Worm (Caenorhabditis elegans): ENCODE results near the gene dgk-1.

The dgk-1 gene

DNA sequence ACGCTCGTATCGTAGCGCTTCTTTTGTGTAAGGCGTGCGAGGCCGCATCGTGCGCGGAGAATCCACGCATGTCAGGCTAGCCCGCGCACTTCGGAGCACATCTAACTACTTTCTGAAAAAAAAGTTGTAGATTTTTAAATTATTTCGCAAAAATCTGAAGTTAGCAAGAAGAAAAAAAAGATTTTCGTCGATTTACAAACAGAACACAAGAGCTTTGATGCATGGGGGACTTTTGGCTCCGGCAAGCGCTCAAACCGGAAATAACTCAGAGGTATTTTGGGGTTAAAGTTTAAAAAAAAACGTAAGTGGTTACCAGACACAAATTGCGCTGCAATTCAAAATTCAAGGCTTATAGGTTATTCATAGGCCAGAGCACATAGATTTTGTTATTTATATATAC is 26.2 kb upstream of the dgk-1 start, which contains the start of the genes F55A4.13 and nlf-1:
Gene F55A4.13, minus strand, starts transcription at position 101 of the 400 bp plus-strand sequence.
Gene nlf-1, minus strand, starts transcription at position 112 of the 400 bp plus-strand sequence.
- TF ChIP-seq nhr-237 (tag; optimal IDR thresholded peaks at IDR 0.05) (no peak), ceh-39 (tag; optimal IDR thresholded peaks at IDR 0.05) (no peak), lin-32 (GFP tag; optimal IDR thresholded peaks at IDR 0.05) (no peak), ham-2 (GFP tag; optimal IDR thresholded peaks at IDR 0.05) (no peak), nhr-76 (tag; optimal IDR thresholded peaks at IDR 0.05) (no peak), lin-13 (tag; optimal IDR thresholded peaks at IDR 0.05) (no peak), drap-1 (GFP tag; optimal IDR thresholded peaks at IDR 0.05) (no peak), tbx-8 (GFP tag; optimal IDR thresholded peaks at IDR 0.05) (no peak), unc-39 (tag; optimal IDR thresholded peaks at IDR 0.05) (no peak), lsy-2 (tag; optimal IDR thresholded peaks at IDR 0.05) (no peak), snpc-4 (tag; optimal IDR thresholded peaks at IDR 0.05) (no peak)

DNA sequence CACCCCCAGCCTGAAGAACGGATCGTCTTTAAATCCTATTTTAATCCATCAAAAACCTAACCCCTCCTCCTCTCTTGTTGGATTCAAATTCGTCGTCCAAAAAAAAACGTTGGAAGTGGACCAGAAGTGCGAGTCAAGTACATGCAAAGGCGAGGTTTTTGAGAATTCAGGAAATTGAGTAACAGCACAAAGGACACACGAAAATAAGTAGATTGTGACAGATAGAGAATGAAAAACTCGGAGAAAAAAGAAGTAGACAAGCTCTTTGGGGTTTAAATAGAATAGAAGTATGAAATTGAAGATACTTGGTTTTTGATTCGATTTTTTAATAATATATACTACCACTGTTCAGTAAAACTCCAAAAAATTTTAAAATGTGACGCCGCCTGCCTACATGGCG is 23.5 kb upstream of the dgk-1 start:
- TF ChIP-seq ces-1 (GFP tag; optimal IDR thresholded peaks at IDR 0.05) (peak; percentile 73), mab-5 (tag; optimal IDR thresholded peaks at IDR 0.05) (no peak)

DNA sequence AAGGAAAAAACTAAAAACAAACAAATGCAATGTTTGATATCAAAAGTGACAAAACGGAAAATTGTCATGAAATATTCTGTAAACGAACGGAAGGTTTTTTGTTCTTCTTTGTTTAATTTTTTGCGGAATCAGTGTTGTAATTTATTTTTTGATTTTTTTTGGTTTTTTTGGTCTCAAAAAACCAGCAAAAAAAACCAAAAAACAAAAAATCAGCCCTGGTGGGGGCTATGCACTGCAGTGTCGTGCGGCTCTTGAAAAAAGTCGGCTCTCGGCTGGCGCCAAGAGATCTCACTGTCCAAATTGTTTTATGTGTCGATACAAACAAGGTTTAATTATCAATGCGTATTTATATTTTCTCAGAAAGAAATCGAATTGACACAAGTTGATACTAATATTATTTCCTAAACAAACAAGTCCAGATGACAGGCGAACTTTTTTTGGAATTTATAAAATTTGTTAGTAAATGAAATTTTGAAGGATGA is 21.2 kb upstream of the dgk-1 start:
- TF ChIP-seq mab-5 (tag; optimal IDR thresholded peaks at IDR 0.05): no peak
- no peak for TF ChIP-seq nhr-237 (tag; optimal IDR thresholded peaks at IDR 0.05)
- no peak for TF ChIP-seq unc-39 (tag; optimal IDR thresholded peaks at IDR 0.05)

DNA sequence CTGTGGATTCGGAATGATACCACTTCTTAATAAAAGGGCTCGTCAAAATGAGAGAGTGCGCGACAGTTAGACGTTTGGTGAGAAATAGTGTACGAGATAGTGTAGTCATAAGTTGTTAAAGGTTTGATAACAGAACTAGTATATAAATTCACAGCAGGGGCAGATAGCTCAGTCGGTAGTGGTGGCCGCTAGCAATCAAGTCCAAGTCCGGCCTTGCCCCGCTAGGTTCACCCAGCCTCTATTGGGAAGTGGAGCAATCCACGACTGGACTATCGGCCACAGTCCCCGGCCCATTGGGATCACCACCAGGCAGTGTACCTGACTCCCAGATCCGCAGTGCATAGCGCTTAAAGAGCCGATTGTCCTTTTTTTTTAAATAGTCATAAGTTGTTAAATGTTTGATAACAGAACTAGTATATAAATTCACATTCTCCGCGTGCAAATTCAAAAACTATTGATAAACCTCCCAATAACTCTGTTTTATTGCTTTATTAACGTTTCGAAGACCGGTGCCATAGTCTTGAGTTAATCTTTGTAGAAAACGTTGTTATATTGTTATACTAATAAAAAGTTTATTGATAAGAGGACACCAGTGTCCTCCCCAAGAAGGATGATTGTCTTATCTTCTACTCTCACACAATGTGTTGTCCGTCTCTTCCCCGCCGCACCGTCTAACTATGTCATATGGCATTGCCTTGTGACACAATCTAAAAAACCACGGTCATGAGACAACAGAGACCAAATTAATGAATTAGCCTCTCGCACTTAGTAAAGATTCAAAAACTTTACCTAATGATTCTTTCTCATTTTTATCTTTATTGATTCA is 19.6 kb upstream of the dgk-1 start:
- no peak for TF ChIP-seq ceh-43 (GFP tag; optimal IDR thresholded peaks at IDR 0.05)
- peak; percentile 32 for TF ChIP-seq ham-2 (GFP tag; optimal IDR thresholded peaks at IDR 0.05)
- TF ChIP-seq unc-120 (tag; optimal IDR thresholded peaks at IDR 0.05; ENCODE audit: poor library complexity, severe bottlenecking): peak; percentile 15

DNA sequence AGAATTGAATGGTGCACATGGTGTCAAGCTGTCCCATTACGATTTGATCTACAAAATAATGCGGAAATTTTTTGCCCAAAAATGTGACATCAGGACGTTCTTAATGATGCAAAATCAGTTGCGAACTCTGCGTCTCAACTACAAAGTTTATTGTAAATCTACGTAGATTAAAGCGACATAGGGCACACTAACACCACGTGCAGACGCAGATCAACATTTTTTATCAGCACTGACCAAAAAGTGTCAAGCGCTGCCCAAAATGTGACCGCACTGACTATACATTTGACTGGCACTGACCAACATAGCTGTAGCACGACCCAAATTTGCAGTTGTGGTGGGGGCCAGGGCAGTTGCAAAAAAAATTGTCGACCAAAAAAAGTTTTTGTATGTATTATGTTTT is 18.3 kb upstream of the dgk-1 start:
- TF ChIP-seq nhr-237 (tag; optimal IDR thresholded peaks at IDR 0.05) (no peak), lsy-2 (tag; optimal IDR thresholded peaks at IDR 0.05) (no peak), elt-1 (tag; optimal IDR thresholded peaks at IDR 0.05; ENCODE audit: borderline replicate concordance, insufficient read depth) (no peak), nhr-28 (tag; optimal IDR thresholded peaks at IDR 0.05) (no peak), elt-3 (tag; optimal IDR thresholded peaks at IDR 0.05) (no peak), snpc-4 (tag; optimal IDR thresholded peaks at IDR 0.05) (no peak), ceh-39 (tag; optimal IDR thresholded peaks at IDR 0.05) (no peak), zip-8 (tag; optimal IDR thresholded peaks at IDR 0.05) (no peak)

DNA sequence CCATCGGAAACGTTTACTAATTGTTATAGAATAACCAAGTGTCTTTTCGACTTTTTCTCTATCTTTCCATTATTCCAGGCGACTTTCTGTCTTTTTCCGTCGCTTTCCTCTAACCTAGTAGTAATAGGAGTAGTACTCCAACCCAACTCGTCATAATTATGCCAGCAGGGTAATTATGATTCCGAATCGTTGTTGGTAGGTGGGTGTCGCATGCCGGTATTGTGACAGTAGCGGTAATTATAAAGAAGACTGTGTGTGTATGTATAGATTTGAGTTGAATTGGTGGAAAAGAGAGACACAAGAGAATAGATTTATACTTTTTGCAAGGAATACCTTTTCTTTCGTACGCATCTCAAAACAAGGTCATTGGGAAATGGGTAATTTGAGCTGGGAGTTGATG is 13.8 kb upstream of the dgk-1 start:
- TF ChIP-seq lin-32 (GFP tag; optimal IDR thresholded peaks at IDR 0.05) (no peak), drap-1 (GFP tag; optimal IDR thresholded peaks at IDR 0.05) (no peak), elt-1 (tag; optimal IDR thresholded peaks at IDR 0.05; ENCODE audit: borderline replicate concordance, insufficient read depth) (no peak), mab-5 (tag; optimal IDR thresholded peaks at IDR 0.05) (no peak), ceh-83 (GFP tag; optimal IDR thresholded peaks at IDR 0.05) (no peak), cnd-1 (tag; optimal IDR thresholded peaks at IDR 0.05) (no peak), snpc-4 (tag; optimal IDR thresholded peaks at IDR 0.05) (no peak), ces-1 (GFP tag; optimal IDR thresholded peaks at IDR 0.05) (no peak), nhr-12 (tag; optimal IDR thresholded peaks at IDR 0.05) (no peak), mls-2 (tag; optimal IDR thresholded peaks at IDR 0.05) (peak; percentile 15), ham-2 (GFP tag; optimal IDR thresholded peaks at IDR 0.05) (peak; percentile 10), nhr-2 (tag; optimal IDR thresholded peaks at IDR 0.05) (peak; percentile 3), nhr-237 (tag; optimal IDR thresholded peaks at IDR 0.05) (no peak), pha-4 (tag; optimal IDR thresholded peaks at IDR 0.05) (no peak), unc-39 (tag; optimal IDR thresholded peaks at IDR 0.05) (no peak), ceh-43 (GFP tag; optimal IDR thresholded peaks at IDR 0.05) (peak; percentile 87), lsy-2 (tag; optimal IDR thresholded peaks at IDR 0.05) (no peak), ceh-39 (tag; optimal IDR thresholded peaks at IDR 0.05) (no peak), nhr-28 (tag; optimal IDR thresholded peaks at IDR 0.05) (no peak), flh-1 (GFP tag; optimal IDR thresholded peaks at IDR 0.05) (no peak)
